Worm (Caenorhabditis elegans): ENCODE results near the gene T25B6.6.

ce11 chrX:8998809-8999208 lies 23.9 kb downstream of the T25B6.6 start, which contains the start of gene C24A3.1:
- TF ChIP-seq cebp-2 (GFP tag; IDR thresholded peaks at IDR 0.05): no peak
- no peak for TF ChIP-seq dpl-1 (GFP tag; optimal IDR thresholded peaks at IDR 0.05)
- no peak for TF ChIP-seq pbrm-1 (GFP tag; IDR thresholded peaks at IDR 0.05)
- TF ChIP-seq ztf-26 (tag; optimal IDR thresholded peaks at IDR 0.05): no peak
- TF ChIP-seq egl-44 (GFP tag; IDR thresholded peaks at IDR 0.05): no peak
- TF ChIP-seq F49E8.2 (tag; optimal IDR thresholded peaks at IDR 0.05; ENCODE audit: insufficient read depth): no peak
- TF ChIP-seq him-1 (tag; optimal IDR thresholded peaks at IDR 0.05): no peak
- no peak for TF ChIP-seq nhr-90 (tag; optimal IDR thresholded peaks at IDR 0.05)
- TF ChIP-seq ama-1 (optimal IDR thresholded peaks at IDR 0.05): no peak
- no peak for TF ChIP-seq ama-1 (GFP tag; optimal IDR thresholded peaks at IDR 0.05)
- TF ChIP-seq snpc-4 (GFP tag; optimal IDR thresholded peaks at IDR 0.05): no peak
- TF ChIP-seq snpc-4 (tag; optimal IDR thresholded peaks at IDR 0.05): no peak
- TF ChIP-seq C06A6.2 (GFP tag; conservative IDR thresholded peaks at IDR 0.05): no peak
